Fruit fly (Drosophila melanogaster) whole organism, prepupa: ENCODE results near the gene CG9760.

ENCODE experiments used
- Blimp-1 ChIP-seq: fragments of 200-800 bp; sonication (Bioruptor generic); optimal IDR thresholded peaks from 3 replicates; lab custom pipeline; 2017; ENCODE audit warnings: missing biosample characterization, missing genetic modification characterization, mild to moderate bottlenecking, moderate library complexity, missing genetic modification reagents
- CG10631 ChIP-seq: fragments of 200-800 bp; sonication (Bioruptor generic); optimal IDR thresholded peaks from 2 replicates; lab custom pipeline; 2016; ENCODE audit warnings: missing biosample characterization, missing genetic modification characterization
- CG10669 ChIP-seq: fragments of 200-800 bp; sonication (Bioruptor generic); optimal IDR thresholded peaks from 3 replicates; lab custom pipeline; 2018; ENCODE audit warnings: missing biosample characterization, mild to moderate bottlenecking, missing genetic modification characterization, moderate library complexity
- CG11294 ChIP-seq: fragments of 200-800 bp; sonication (Bioruptor generic); IDR thresholded peaks from 2 replicates; pipeline ENCODE4 v1.3.6; 2022; ENCODE audit warnings: missing biosample characterization, missing genetic modification characterization
- CG11762 ChIP-seq: fragments of 200-800 bp; sonication (Bioruptor generic); optimal IDR thresholded peaks from 3 replicates; lab custom pipeline; 2016; ENCODE audit warnings: missing biosample characterization, missing genetic modification characterization; ENCODE audit not compliant: insufficient read depth
- CG11902 ChIP-seq: fragments of 200-800 bp; sonication (Bioruptor generic); optimal IDR thresholded peaks from 3 replicates; lab custom pipeline; 2016; ENCODE audit warnings: missing biosample characterization, missing genetic modification characterization
- CG15336 ChIP-seq: fragments of 200-800 bp; sonication (Bioruptor generic); IDR thresholded peaks from 2 replicates; pipeline ENCODE4 v1.3.6; 2022; ENCODE audit warnings: missing biosample characterization, missing genetic modification characterization
- CG1621 ChIP-seq: fragments of 200-800 bp; sonication (Bioruptor generic); optimal IDR thresholded peaks from 3 replicates; lab custom pipeline; 2018; ENCODE audit warnings: missing biosample characterization, mild to moderate bottlenecking, missing genetic modification characterization
- CG16779 ChIP-seq: fragments of 200-800 bp; sonication (Bioruptor generic); optimal IDR thresholded peaks from 3 replicates; lab custom pipeline; 2017; ENCODE audit warnings: missing biosample characterization, mild to moderate bottlenecking, missing genetic modification characterization
- CG3032 ChIP-seq: fragments of 200-800 bp; optimal IDR thresholded peaks from 2 replicates; lab custom pipeline; 2019; ENCODE audit warnings: missing biosample characterization, mild to moderate bottlenecking, missing genetic modification characterization, moderate library complexity
- CG31627 ChIP-seq: fragments of 200-800 bp; sonication (Bioruptor generic); optimal IDR thresholded peaks from 3 replicates; lab custom pipeline; 2016; ENCODE audit warnings: missing biosample characterization, missing genetic modification characterization
- CG32006 ChIP-seq: fragments of 200-800 bp; sonication (Bioruptor generic); optimal IDR thresholded peaks from 3 replicates; lab custom pipeline; 2017; ENCODE audit warnings: missing biosample characterization, mild to moderate bottlenecking, missing genetic modification characterization
- CG34406 ChIP-seq: fragments of 200-800 bp; sonication (Bioruptor generic); optimal IDR thresholded peaks from 3 replicates; lab custom pipeline; 2016; ENCODE audit warnings: missing biosample characterization, missing genetic modification characterization
- CG3919 ChIP-seq: fragments of 200-800 bp; sonication (Bioruptor generic); optimal IDR thresholded peaks from 3 replicates; lab custom pipeline; 2016; ENCODE audit warnings: missing biosample characterization, missing genetic modification characterization
- CG4318 ChIP-seq: fragments of 200-800 bp; sonication (Bioruptor generic); optimal IDR thresholded peaks from 3 replicates; lab custom pipeline; 2017; ENCODE audit warnings: missing biosample characterization, mild to moderate bottlenecking, missing genetic modification characterization
- CG6163 ChIP-seq: fragments of 200-800 bp; sonication (Bioruptor generic); IDR thresholded peaks from 3 replicates; pipeline ENCODE4 v1.3.6; 2022; ENCODE audit warnings: missing biosample characterization, missing genetic modification characterization
- CG6276 ChIP-seq: fragments of 200-800 bp; sonication (Bioruptor generic); optimal IDR thresholded peaks from 2 replicates; lab custom pipeline; 2017; ENCODE audit warnings: missing biosample characterization, mild to moderate bottlenecking, missing genetic modification characterization
- CG6808 ChIP-seq: fragments of 200-800 bp; sonication (Bioruptor generic); optimal IDR thresholded peaks from 3 replicates; lab custom pipeline; 2017; ENCODE audit warnings: missing biosample characterization, missing genetic modification characterization, mild to moderate bottlenecking, moderate library complexity, missing genetic modification reagents
- CG6854 ChIP-seq: fragments of 200-800 bp; sonication (Bioruptor generic); optimal IDR thresholded peaks from 2 replicates; lab custom pipeline; 2017; ENCODE audit warnings: missing biosample characterization, mild to moderate bottlenecking, missing genetic modification characterization
- CG7368 ChIP-seq: fragments of 200-800 bp; sonication (Bioruptor generic); optimal IDR thresholded peaks from 3 replicates; lab custom pipeline; 2016; ENCODE audit warnings: missing biosample characterization, missing genetic modification characterization
- CG8119 ChIP-seq: fragments of 200-800 bp; sonication (Bioruptor generic); IDR thresholded peaks from 3 replicates; pipeline ENCODE4 v1.3.6; 2022; ENCODE audit warnings: missing biosample characterization, missing genetic modification characterization
- CG8319 ChIP-seq: fragments of 200-800 bp; sonication (Bioruptor generic); optimal IDR thresholded peaks from 3 replicates; lab custom pipeline; 2016; ENCODE audit warnings: missing biosample characterization, missing genetic modification characterization
- CG8632 ChIP-seq: fragments of 200-800 bp; sonication (Bioruptor generic); optimal IDR thresholded peaks from 3 replicates; lab custom pipeline; 2016; ENCODE audit warnings: missing biosample characterization, missing genetic modification characterization
- Eip75B ChIP-seq: fragments of 200-800 bp; sonication (Bioruptor generic); optimal IDR thresholded peaks from 3 replicates; lab custom pipeline; 2016; ENCODE audit warnings: missing biosample characterization, missing genetic modification characterization
- Eip78C ChIP-seq: fragments of 200-800 bp; sonication (Bioruptor generic); peaks from one replicate; lab custom pipeline; 2016; ENCODE audit warnings: missing biosample characterization, missing genetic modification characterization
- Eip93F ChIP-seq: fragments of 200-800 bp; sonication (Bioruptor generic); optimal IDR thresholded peaks from 2 replicates; lab custom pipeline; 2016; ENCODE audit warnings: missing biosample characterization, mild to moderate bottlenecking, missing genetic modification characterization
- Ets21C ChIP-seq: fragments of 200-800 bp; sonication (Bioruptor generic); optimal IDR thresholded peaks from 3 replicates; lab custom pipeline; 2016; ENCODE audit warnings: missing biosample characterization, missing genetic modification characterization
- Ets96B ChIP-seq: fragments of 200-800 bp; optimal IDR thresholded peaks from 2 replicates; lab custom pipeline; 2019; ENCODE audit warnings: missing biosample characterization, mild to moderate bottlenecking, missing genetic modification characterization, moderate library complexity
- Gug ChIP-seq: fragments of 200-800 bp; sonication (Bioruptor generic); IDR thresholded peaks from 2 replicates; pipeline ENCODE4 v1.3.6; 2022; ENCODE audit warnings: missing biosample characterization, missing genetic modification characterization
- Hr38 ChIP-seq: sonication (Bioruptor generic); optimal IDR thresholded peaks from 2 replicates; lab custom pipeline; 2016; ENCODE audit warnings: missing biosample characterization, missing genetic modification characterization
- Hr39 ChIP-seq: fragments of 200-800 bp; sonication (Bioruptor generic); optimal IDR thresholded peaks from 2 replicates; lab custom pipeline; 2016; ENCODE audit warnings: missing biosample characterization, missing genetic modification characterization
- Hr4 ChIP-seq: fragments of 200-800 bp; sonication (Bioruptor generic); optimal IDR thresholded peaks from 3 replicates; lab custom pipeline; 2016; ENCODE audit warnings: missing biosample characterization, missing genetic modification characterization
- Lpt ChIP-seq: fragments of 200-800 bp; sonication (Bioruptor generic); optimal IDR thresholded peaks from 3 replicates; lab custom pipeline; 2016; ENCODE audit warnings: missing biosample characterization, missing genetic modification characterization
- Met ChIP-seq: fragments of 200-800 bp; sonication (Bioruptor generic); optimal IDR thresholded peaks from 3 replicates; lab custom pipeline; 2016; ENCODE audit warnings: missing biosample characterization, missing genetic modification characterization
- OdsH ChIP-seq: fragments of 200-800 bp; sonication (Bioruptor generic); optimal IDR thresholded peaks from 3 replicates; lab custom pipeline; 2016; ENCODE audit warnings: missing biosample characterization, missing genetic modification characterization
- Smox ChIP-seq: fragments of 200-800 bp; sonication (Bioruptor generic); optimal IDR thresholded peaks from 3 replicates; lab custom pipeline; 2016; ENCODE audit warnings: missing biosample characterization, missing genetic modification characterization
- Sox102F ChIP-seq: fragments of 200-800 bp; sonication (Bioruptor generic); optimal IDR thresholded peaks from 2 replicates; lab custom pipeline; 2016; ENCODE audit warnings: missing biosample characterization, mild to moderate bottlenecking, missing genetic modification characterization
- Sox14 ChIP-seq: fragments of 200-800 bp; sonication (Bioruptor generic); optimal IDR thresholded peaks from 3 replicates; lab custom pipeline; 2016; ENCODE audit warnings: missing biosample characterization, missing genetic modification characterization
- Sox15 ChIP-seq: fragments of 200-800 bp; sonication (Bioruptor generic); optimal IDR thresholded peaks from 3 replicates; lab custom pipeline; 2016; ENCODE audit warnings: missing biosample characterization, missing genetic modification characterization
- achi ChIP-seq: fragments of 200-800 bp; sonication (Bioruptor generic); optimal IDR thresholded peaks from 3 replicates; lab custom pipeline; 2016; ENCODE audit warnings: missing biosample characterization, missing genetic modification characterization
- cyc ChIP-seq: fragments of 200-800 bp; sonication (Bioruptor generic); optimal IDR thresholded peaks from 3 replicates; lab custom pipeline; 2016; ENCODE audit warnings: missing biosample characterization, missing genetic modification characterization
- dac ChIP-seq: fragments of 200-800 bp; sonication (Bioruptor generic); optimal IDR thresholded peaks from 2 replicates; lab custom pipeline; 2017; ENCODE audit warnings: missing biosample characterization, mild to moderate bottlenecking, missing genetic modification characterization
- dsx ChIP-seq: fragments of 200-800 bp; optimal IDR thresholded peaks from 3 replicates; lab custom pipeline; 2019; ENCODE audit warnings: missing biosample characterization, mild to moderate bottlenecking, missing genetic modification characterization, moderate library complexity; ENCODE audit not compliant: poor library complexity, severe bottlenecking
- eg ChIP-seq: fragments of 200-800 bp; sonication (Bioruptor generic); IDR thresholded peaks from 3 replicates; pipeline ENCODE4 v1.3.6; 2022; ENCODE audit warnings: missing biosample characterization, missing genetic modification characterization
- fd59A ChIP-seq: fragments of 200-800 bp; sonication (Bioruptor generic); optimal IDR thresholded peaks from 2 replicates; lab custom pipeline; 2017; ENCODE audit warnings: missing biosample characterization, mild to moderate bottlenecking, missing genetic modification characterization, missing genetic modification reagents
- fkh ChIP-seq: fragments of 200-800 bp; sonication (Bioruptor generic); optimal IDR thresholded peaks from 3 replicates; lab custom pipeline; 2017; ENCODE audit warnings: missing biosample characterization, mild to moderate bottlenecking, missing genetic modification characterization, moderate library complexity
- lz ChIP-seq: fragments of 200-800 bp; sonication (Bioruptor generic); optimal IDR thresholded peaks from 3 replicates; lab custom pipeline; 2016; ENCODE audit warnings: missing biosample characterization, missing genetic modification characterization
- net ChIP-seq: fragments of 200-800 bp; sonication (Bioruptor generic); optimal IDR thresholded peaks from 3 replicates; lab custom pipeline; 2016; ENCODE audit warnings: missing biosample characterization, missing genetic modification characterization
- salr ChIP-seq, 2 experiments: fragments of 200-800 bp; sonication (Bioruptor generic); optimal IDR thresholded peaks; 3 replicates each; lab custom pipeline; 2016 to 2018; ENCODE audit warnings: missing biosample characterization in 2 of 2, missing genetic modification characterization in 2 of 2, mild to moderate bottlenecking in 1 of 2
- ss ChIP-seq, 2 experiments: fragments of 200-800 bp; sonication (Bioruptor generic); optimal IDR thresholded peaks; 2 replicates in 1 of 2; 3 replicates in 1 of 2; lab custom pipeline; 2017 to 2018; ENCODE audit warnings: mild to moderate bottlenecking in 2 of 2, missing biosample characterization in 2 of 2, missing genetic modification characterization in 2 of 2, moderate library complexity in 1 of 2
- svp ChIP-seq: fragments of 200-800 bp; sonication (Bioruptor generic); peaks from one replicate; lab custom pipeline; 2016; ENCODE audit warnings: missing biosample characterization, missing genetic modification characterization
- topi ChIP-seq: fragments of 200-800 bp; sonication (Bioruptor generic); optimal IDR thresholded peaks from 3 replicates; lab custom pipeline; 2016; ENCODE audit warnings: missing biosample characterization, missing genetic modification characterization
- vri ChIP-seq: fragments of 200-800 bp; sonication (Bioruptor generic); optimal IDR thresholded peaks from 3 replicates; lab custom pipeline; 2016; ENCODE audit warnings: missing biosample characterization, mild to moderate bottlenecking, missing genetic modification characterization

The CG9760 gene

dm6 chr3L:12163693-12164092 lies at the start of gene CG9760:
CG9760 (minus strand) TSS chr3L:12163735.
- peak; percentile 74 for TF ChIP-seq eg (GFP tag; lab: Robert Waterston, UW)
- no peak for TF ChIP-seq CG7368
- TF ChIP-seq dsx: no peak
- no peak for TF ChIP-seq achi (GFP tag; lab: Kevin White, UChicago)
- TF ChIP-seq CG11762 (GFP tag; lab: Kevin White, UChicago): no peak
- TF ChIP-seq Hr4 (GFP tag; lab: Kevin White, UChicago): no peak
- no peak for TF ChIP-seq vri (GFP tag; lab: Kevin White, UChicago)
- TF ChIP-seq cyc (GFP tag; lab: Kevin White, UChicago): no peak
- no peak for TF ChIP-seq CG3919 (GFP tag; lab: Kevin White, UChicago)
- TF ChIP-seq CG10669 (GFP tag; lab: Kevin White, UChicago): no peak
- TF ChIP-seq fd59A (GFP tag; lab: Kevin White, UChicago): no peak
- TF ChIP-seq OdsH: peak; percentile 7
- no peak for TF ChIP-seq ss (GFP tag; optimal IDR thresholded peaks at IDR 0.05; lab: Kevin White, UChicago)
- TF ChIP-seq CG16779 (tag; lab: Kevin White, UChicago): no peak
- TF ChIP-seq Sox14 (GFP tag; lab: Kevin White, UChicago): no peak
- peak; percentile 28 for TF ChIP-seq net (GFP tag; lab: Kevin White, UChicago)
- TF ChIP-seq CG10631 (GFP tag; lab: Kevin White, UChicago): no peak
- TF ChIP-seq CG3032 (tag; lab: Kevin White, UChicago): no peak
- no peak for TF ChIP-seq Hr39 (GFP tag; lab: Kevin White, UChicago)
- no peak for TF ChIP-seq CG15336
- TF ChIP-seq CG11902 (GFP tag; lab: Kevin White, UChicago): no peak
- no peak for TF ChIP-seq fkh (GFP tag; lab: Kevin White, UChicago)
- no peak for TF ChIP-seq CG8319 (GFP tag; lab: Kevin White, UChicago)
- no peak for TF ChIP-seq Lpt
- TF ChIP-seq Ets96B (tag; lab: Kevin White, UChicago): no peak
- TF ChIP-seq Ets21C (GFP tag; lab: Kevin White, UChicago): no peak
- TF ChIP-seq CG8119: no peak
- peak; percentile 14 for TF ChIP-seq CG32006 (GFP tag; lab: Kevin White, UChicago)
- TF ChIP-seq Blimp-1 (GFP tag; lab: Kevin White, UChicago): no peak
- no peak for TF ChIP-seq CG34406 (GFP tag; lab: Kevin White, UChicago)
- 0 out of 2 replicates have a peak, but pooled peaks have one; percentile 13 for TF ChIP-seq CG11294 (GFP tag; lab: Robert Waterston, UW)
- TF ChIP-seq Smox (GFP tag; lab: Kevin White, UChicago): no peak
- TF ChIP-seq Sox102F (GFP tag; lab: Kevin White, UChicago): no peak
- no peak for TF ChIP-seq Met (GFP tag; lab: Kevin White, UChicago)
- peak; percentile 6 for TF ChIP-seq svp (GFP tag; lab: Kevin White, UChicago)
- TF ChIP-seq CG6163 (GFP tag; lab: Robert Waterston, UW): peak; percentile 49; the same call in 1 of the 3 replicates
- no peak for TF ChIP-seq dac (GFP tag; lab: Kevin White, UChicago)
- TF ChIP-seq Eip75B (GFP tag; lab: Kevin White, UChicago): no peak
- no peak for TF ChIP-seq CG1621 (tag; lab: Kevin White, UChicago)
- no peak for TF ChIP-seq Eip93F (GFP tag; lab: Kevin White, UChicago)
- TF ChIP-seq lz (GFP tag; lab: Kevin White, UChicago): no peak
- no peak for TF ChIP-seq topi (GFP tag; lab: Kevin White, UChicago)
- no peak for TF ChIP-seq Sox15 (GFP tag; lab: Kevin White, UChicago)
- TF ChIP-seq Hr38 (GFP tag; lab: Kevin White, UChicago): no peak
- no peak for TF ChIP-seq CG6808 (GFP tag; lab: Kevin White, UChicago)
- TF ChIP-seq CG8632 (GFP tag; lab: Kevin White, UChicago): no peak
- TF ChIP-seq CG4318 (GFP tag; lab: Kevin White, UChicago): no peak
- no peak for TF ChIP-seq CG6854 (GFP tag; lab: Kevin White, UChicago)
- TF ChIP-seq CG31627 (GFP tag; lab: Kevin White, UChicago): no peak
- TF ChIP-seq salr (GFP tag; optimal IDR thresholded peaks at IDR 0.05; lab: Kevin White, UChicago): no peak
- TF ChIP-seq Gug (GFP tag; lab: Robert Waterston, UW): no peak
- TF ChIP-seq CG6276 (GFP tag; lab: Kevin White, UChicago): peak; percentile 12
- TF ChIP-seq Eip78C: no peak
